Fruit fly (Drosophila melanogaster): ENCODE data around the gene Kul.

The Kul gene

dm6 chr3R:29708322-29708721 lies 17.3 kb upstream of the Kul start:
- TF ChIP-seq CG15710 (tag; optimal IDR thresholded peaks at IDR 0.05), result no peak
- no peak for TF ChIP-seq fd96Ca (GFP tag; IDR thresholded peaks at IDR 0.05)
- no peak for TF ChIP-seq Pif1A (GFP tag; optimal IDR thresholded peaks at IDR 0.05)
- TF ChIP-seq EcR (GFP tag; optimal IDR thresholded peaks at IDR 0.05), result no peak
- TF ChIP-seq CG34367 (tag; optimal IDR thresholded peaks at IDR 0.05), result no peak
- TF ChIP-seq Ets98B (GFP tag; IDR thresholded peaks at IDR 0.05), result no peak
- no peak for TF ChIP-seq CG8159 (tag; optimal IDR thresholded peaks at IDR 0.05)
- TF ChIP-seq CG32121 (GFP tag; IDR thresholded peaks at IDR 0.05), result no peak

dm6 chr3R:29711434-29711833 lies 14.2 kb upstream of the Kul start:
- TF ChIP-seq Pif1B (GFP tag; optimal IDR thresholded peaks at IDR 0.05), result no peak
- TF ChIP-seq CG32121 (GFP tag; IDR thresholded peaks at IDR 0.05), result no peak
- TF ChIP-seq CG8301 (tag; optimal IDR thresholded peaks at IDR 0.05), result no peak
- no peak for TF ChIP-seq CG10348 (GFP tag; IDR thresholded peaks at IDR 0.05)
- no peak for TF ChIP-seq EcR (GFP tag; optimal IDR thresholded peaks at IDR 0.05)
- TF ChIP-seq rn (GFP tag; IDR thresholded peaks at IDR 0.05), result no peak
- TF ChIP-seq CG12605 (GFP tag; IDR thresholded peaks at IDR 0.05), result no peak
- TF ChIP-seq Snoo (tag; optimal IDR thresholded peaks at IDR 0.05), result no peak
- TF ChIP-seq Pif1A (GFP tag; optimal IDR thresholded peaks at IDR 0.05), result no peak
- TF ChIP-seq fd96Ca (GFP tag; IDR thresholded peaks at IDR 0.05), result no peak

- no peak for TF ChIP-seq CG34367 (tag; optimal IDR thresholded peaks at IDR 0.05)
- TF ChIP-seq EcR (GFP tag; optimal IDR thresholded peaks at IDR 0.05), result no peak
- no peak for TF ChIP-seq CG32121 (GFP tag; IDR thresholded peaks at IDR 0.05)
- TF ChIP-seq Ets98B (GFP tag; IDR thresholded peaks at IDR 0.05), result no peak
- TF ChIP-seq fd96Ca (GFP tag; IDR thresholded peaks at IDR 0.05), result no peak
- TF ChIP-seq Pif1B (GFP tag; optimal IDR thresholded peaks at IDR 0.05), result no peak
- no peak for TF ChIP-seq D1 (tag; optimal IDR thresholded peaks at IDR 0.05)
These were observed 11.3 kb upstream of the Kul start, which contains the start of gene Obp99d for dm6 chr3R:29714314-29714713. Gene Obp99d (plus strand): TSS chr3R:29714505.

dm6 chr3R:29715277-29715676 lies 10.4 kb upstream of the Kul start, which contains the start of gene Dup99B:
Gene Dup99B (minus strand): TSS chr3R:29715377.
- TF ChIP-seq D1 (tag; optimal IDR thresholded peaks at IDR 0.05), result no peak

- TF ChIP-seq D1 (tag; optimal IDR thresholded peaks at IDR 0.05) (no peak), CG14655 (GFP tag; optimal IDR thresholded peaks at IDR 0.05) (no peak), Pif1A (GFP tag; optimal IDR thresholded peaks at IDR 0.05) (no peak), CG8159 (tag; optimal IDR thresholded peaks at IDR 0.05) (no peak), CG15710 (tag; optimal IDR thresholded peaks at IDR 0.05) (no peak), CG12605 (GFP tag; IDR thresholded peaks at IDR 0.05) (no peak), CG8301 (tag; optimal IDR thresholded peaks at IDR 0.05) (no peak), EcR (GFP tag; optimal IDR thresholded peaks at IDR 0.05) (no peak), fd96Ca (GFP tag; IDR thresholded peaks at IDR 0.05) (no peak)
These were observed 9.4 kb upstream of the Kul start for dm6 chr3R:29716043-29716781.

- TF ChIP-seq CG10348 (GFP tag; IDR thresholded peaks at IDR 0.05) (no peak), CG32121 (GFP tag; IDR thresholded peaks at IDR 0.05) (peak; percentile 63; the same call in 1 of the 2 replicates), CG8159 (tag; optimal IDR thresholded peaks at IDR 0.05) (peak; percentile 48), CG8301 (tag; optimal IDR thresholded peaks at IDR 0.05) (peak; percentile 64), Pif1B (GFP tag; optimal IDR thresholded peaks at IDR 0.05) (peak; percentile 24), CG4496 (GFP tag; IDR thresholded peaks at IDR 0.05) (peak; percentile 84), CG34367 (tag; optimal IDR thresholded peaks at IDR 0.05) (peak; percentile 71), rn (GFP tag; IDR thresholded peaks at IDR 0.05) (0 out of 2 replicates have a peak, but pooled peaks have one; percentile 11), Pif1A (GFP tag; optimal IDR thresholded peaks at IDR 0.05) (peak; percentile 69), D1 (tag; optimal IDR thresholded peaks at IDR 0.05) (no peak), Snoo (tag; optimal IDR thresholded peaks at IDR 0.05) (peak; percentile 63), EcR (GFP tag; optimal IDR thresholded peaks at IDR 0.05) (peak; percentile 52), CG17806 (tag; optimal IDR thresholded peaks at IDR 0.05) (peak; percentile 42), CG15710 (tag; optimal IDR thresholded peaks at IDR 0.05) (peak; percentile 36), CG9948 (tag; optimal IDR thresholded peaks at IDR 0.05) (peak; percentile 29), CG12605 (GFP tag; IDR thresholded peaks at IDR 0.05) (peak; percentile 53; the same call in 1 of the 2 replicates), Ets98B (GFP tag; IDR thresholded peaks at IDR 0.05) (peak; percentile 69; the same call in 1 of the 2 replicates), fd96Ca (GFP tag; IDR thresholded peaks at IDR 0.05) (peak; percentile 75; the same call in 2 of the 3 replicates), CG13204 (GFP tag; optimal IDR thresholded peaks at IDR 0.05) (peak; percentile 58), gl (tag; optimal IDR thresholded peaks at IDR 0.05) (peak; percentile 74), CG14655 (GFP tag; optimal IDR thresholded peaks at IDR 0.05) (peak; percentile 78)
These were observed 8.8 kb upstream of the Kul start, which contains the start of gene Obp99b for dm6 chr3R:29716782-29717317. Gene Obp99b (minus strand): TSS chr3R:29716896.

Data from whole organism, pupa.